Worm (Caenorhabditis elegans): ENCODE measurements around the gene F01D5.2.

ce11 chrII:13954077-13954476 lies 44.8 kb downstream of the F01D5.2 start:
- no peak for TF ChIP-seq med-1 (GFP tag; optimal IDR thresholded peaks at IDR 0.05; ENCODE audit: insufficient read depth)
- no peak for TF ChIP-seq flt-1 (GFP tag; IDR thresholded peaks at IDR 0.05)
- TF ChIP-seq ref-1 (GFP tag; conservative IDR thresholded peaks at IDR 0.05), result no peak
- TF ChIP-seq ztf-29 (GFP tag; IDR thresholded peaks at IDR 0.05), result no peak
- no peak for TF ChIP-seq klf-2 (GFP tag; conservative IDR thresholded peaks at IDR 0.05)
- no peak for TF ChIP-seq T22C8.4 (GFP tag; IDR thresholded peaks at IDR 0.05)
- no peak for TF ChIP-seq tab-1 (GFP tag; IDR thresholded peaks at IDR 0.05)

Data from whole organism, midembryonic.